Worm (Caenorhabditis elegans) whole organism, L2 larva: ENCODE results near the gene rpl-21.

Experiments
- ZK546.5 ChIP-seq: sonication (generic microtip); optimal IDR thresholded peaks from 2 replicates; lab custom pipeline; 2017; ENCODE audit warnings: missing biosample characterization, missing genetic modification characterization
- ceh-82 ChIP-seq: fragments of 150-350 bp; optimal IDR thresholded peaks from 2 replicates; lab custom pipeline; 2014; ENCODE audit warnings: missing biosample characterization, missing genetic modification characterization
- fos-1 ChIP-seq: fragments of 150-350 bp; optimal IDR thresholded peaks from 2 replicates; lab custom pipeline; 2014; ENCODE audit warnings: missing biosample characterization, missing genetic modification characterization
- mdl-1 ChIP-seq, 2 experiments: fragments of 150-350 bp in 1 of 2; sonication (generic microtip) in 1 of 2; optimal IDR thresholded peaks; 2 replicates each; lab custom pipeline; 2017; ENCODE audit warnings: missing biosample characterization in 2 of 2, missing genetic modification characterization in 2 of 2
- nhr-12 ChIP-seq: fragments of 150-350 bp; optimal IDR thresholded peaks from 2 replicates; lab custom pipeline; 2014; ENCODE audit warnings: missing biosample characterization, missing genetic modification characterization
- nhr-25 ChIP-seq: fragments of 150-350 bp; sonication (generic microtip); optimal IDR thresholded peaks from 3 replicates; lab custom pipeline; 2014; ENCODE audit warnings: missing biosample characterization, missing genetic modification characterization
- snpc-4 ChIP-seq: fragments of 150-350 bp; optimal IDR thresholded peaks from 2 replicates; lab custom pipeline; 2014; ENCODE audit warnings: missing biosample characterization, missing genetic modification characterization
- unc-39 ChIP-seq: fragments of 150-350 bp; optimal IDR thresholded peaks from 2 replicates; lab custom pipeline; 2014; ENCODE audit warnings: missing biosample characterization, missing genetic modification characterization

ce11 chrIII:8163283-8163682 lies 33.3 kb upstream of the rpl-21 start, which contains the start of gene bath-42:
- no peak for TF ChIP-seq nhr-25
- no peak for TF ChIP-seq ZK546.5 (tag; lab: Kevin White, UChicago)
- no peak for TF ChIP-seq fos-1
- TF ChIP-seq snpc-4 (tag; lab: Kevin White, UChicago): no peak
- TF ChIP-seq unc-39: no peak
- no peak for TF ChIP-seq nhr-12 (tag; lab: Kevin White, UChicago)
- TF ChIP-seq mdl-1 (tag; optimal IDR thresholded peaks at IDR 0.05; lab: Kevin White, UChicago): no peak
- TF ChIP-seq ceh-82 (tag; lab: Kevin White, UChicago): no peak
